Fruit fly (Drosophila melanogaster) ovary, adult (tissue): Measurements from ENCODE around the gene CG13896.

Source experiments
- CG17801 ChIP-seq: fragments of 200-800 bp; optimal IDR thresholded peaks from 2 replicates; lab custom pipeline; 2019; ENCODE audit warnings: missing biosample characterization, mild to moderate bottlenecking, missing genetic modification characterization, moderate library complexity; ENCODE audit not compliant: partially characterized antibody

The CG13896 gene

DNA sequence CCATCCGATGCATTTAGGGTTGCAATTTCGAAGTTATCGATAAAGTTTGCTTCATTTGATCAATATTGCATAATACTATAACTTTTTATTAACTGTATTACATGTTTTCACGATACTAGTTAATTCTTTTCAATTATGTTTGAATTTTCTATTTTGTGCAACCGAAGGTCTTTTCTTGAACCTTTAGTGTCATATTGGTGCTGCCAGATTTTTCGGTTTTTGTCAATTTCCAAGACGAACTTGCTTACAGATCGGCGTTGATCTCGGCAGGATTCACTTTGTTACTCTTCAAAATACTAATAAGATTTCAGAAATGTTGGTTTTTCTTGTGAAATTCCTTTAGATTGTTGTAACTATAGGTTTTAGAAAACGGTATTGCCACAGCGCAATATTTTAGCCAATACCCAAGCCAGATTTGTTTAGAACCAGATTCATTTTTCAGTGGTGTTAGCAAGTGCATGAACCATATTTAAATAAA is 1.3 kb downstream of the CG13896 start, which contains the start of gene CkIIalpha-i3:
CkIIalpha-i3 (minus strand) TSS at position 263 of the 478 bp plus-strand sequence.
- TF ChIP-seq CG17801 (GFP tag; lab: Kevin White, UChicago): no peak

DNA sequence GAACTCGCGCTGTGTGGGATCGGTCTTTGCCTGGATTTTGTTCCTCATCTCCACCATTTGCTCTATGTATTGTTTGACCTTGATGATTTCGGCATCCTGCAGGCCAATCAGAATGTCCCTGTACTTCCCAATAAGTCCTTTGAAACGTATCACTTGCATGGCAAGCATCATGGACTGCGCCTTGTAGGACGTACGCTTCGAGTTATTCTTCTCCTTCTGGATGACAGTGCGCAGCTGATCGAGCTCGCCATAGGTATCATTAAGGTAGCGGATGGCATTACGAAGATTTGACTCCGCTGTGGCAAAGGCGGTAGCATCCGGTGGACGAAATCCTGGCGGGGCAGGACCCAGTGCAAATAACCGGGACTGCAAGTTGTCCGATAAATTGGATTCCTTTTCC is 1.8 kb downstream of the CG13896 start:
- TF ChIP-seq CG17801 (GFP tag; lab: Kevin White, UChicago): no peak

DNA sequence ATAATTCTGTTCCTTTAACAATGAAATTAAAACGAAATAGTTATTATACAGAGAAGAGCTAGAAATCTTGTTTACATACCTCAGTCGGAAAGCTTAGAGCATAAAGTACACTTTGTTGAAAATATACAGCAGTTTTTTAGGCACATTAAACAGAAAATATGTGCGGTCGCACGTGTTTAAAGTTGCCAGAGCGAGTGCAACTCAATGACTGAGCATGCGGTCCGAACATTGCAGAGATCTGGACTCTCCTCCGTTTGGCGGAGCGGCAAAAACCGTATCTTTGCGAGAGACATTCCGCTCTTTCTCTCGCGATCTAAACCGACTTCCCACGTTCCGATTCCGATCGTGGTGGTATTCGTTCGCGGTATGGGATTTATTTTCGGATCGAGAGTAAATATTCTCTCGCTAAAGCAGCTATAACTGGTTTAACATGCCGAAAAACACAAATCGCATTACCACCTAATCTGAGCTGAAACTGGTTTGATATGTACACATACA is 3.6 kb downstream of the CG13896 start, which contains the start of gene CG13895:
CG13895 (minus strand) TSS at position 214 of the 498 bp plus-strand sequence.
- TF ChIP-seq CG17801 (GFP tag; lab: Kevin White, UChicago): no peak

DNA sequence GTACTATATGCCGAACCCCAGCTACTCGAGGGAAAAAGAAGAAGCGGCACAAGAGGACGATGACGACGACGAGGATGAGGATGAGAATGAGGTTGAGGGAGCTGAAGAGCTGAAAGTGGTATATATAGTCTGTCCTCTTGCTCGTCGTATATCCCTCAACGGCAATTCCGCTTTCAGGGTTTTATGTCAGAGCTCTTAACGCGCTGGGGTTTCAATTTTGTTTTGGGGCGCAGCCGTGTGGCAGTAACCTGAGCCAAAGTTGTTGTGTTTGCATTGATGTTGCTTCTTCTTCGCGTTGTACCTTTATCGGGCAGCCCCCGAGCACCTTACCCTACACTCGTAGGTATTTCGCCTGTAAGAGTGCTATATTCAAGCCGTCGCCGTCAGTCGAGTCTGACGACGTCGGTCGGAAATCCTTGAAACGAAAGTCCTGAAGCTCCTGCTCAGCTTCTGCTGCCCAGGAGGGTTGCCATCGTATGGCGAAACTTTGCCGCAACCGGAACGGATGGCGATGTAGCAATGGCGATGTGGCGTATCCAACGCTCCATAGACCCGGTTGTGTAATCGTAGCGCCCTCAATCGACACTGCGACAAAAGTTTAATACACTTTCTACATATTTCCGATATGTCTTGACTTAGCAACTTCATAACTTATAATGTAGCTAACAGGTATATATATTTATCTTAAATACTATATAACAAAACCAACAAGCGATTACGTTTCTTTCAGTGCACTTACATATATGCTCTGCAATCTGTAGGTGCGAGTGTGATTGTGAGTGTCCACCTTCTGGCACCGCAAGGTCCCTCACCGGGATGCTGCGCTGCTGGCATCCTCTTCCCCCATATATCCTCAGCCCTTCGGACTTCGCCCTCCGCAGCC is 6.7 kb downstream of the CG13896 start:
- TF ChIP-seq CG17801 (GFP tag; lab: Kevin White, UChicago): no peak

DNA sequence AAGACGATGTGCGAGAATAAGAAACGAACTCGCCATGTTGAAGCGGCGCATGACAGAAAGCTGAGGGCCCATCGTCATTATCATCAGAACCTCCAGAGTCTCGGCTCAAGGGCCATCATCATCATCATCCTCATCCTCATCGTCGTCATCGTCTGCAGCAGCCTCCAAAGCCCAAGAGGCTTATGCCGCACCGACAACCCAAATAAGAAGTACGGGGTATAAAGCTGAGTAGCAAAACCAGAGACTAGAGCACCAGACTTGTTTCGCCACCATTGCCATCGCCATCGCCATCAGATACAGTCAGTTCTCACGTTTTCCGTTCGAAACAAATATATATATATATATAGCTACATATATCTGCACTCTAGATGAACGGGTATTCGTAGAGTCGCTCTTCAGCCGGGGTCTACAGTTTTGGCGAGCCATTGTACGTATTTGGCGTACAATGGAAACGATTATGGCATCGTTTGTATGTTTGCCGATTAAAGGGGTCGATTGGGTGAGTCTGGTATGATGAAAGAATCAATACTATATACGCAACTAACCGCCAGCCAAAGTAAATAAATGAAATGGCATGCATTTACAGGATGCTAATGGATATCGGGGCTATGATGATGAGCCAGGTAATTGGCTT is 8.4 kb downstream of the CG13896 start:
- no peak for TF ChIP-seq CG17801 (GFP tag; lab: Kevin White, UChicago)

DNA sequence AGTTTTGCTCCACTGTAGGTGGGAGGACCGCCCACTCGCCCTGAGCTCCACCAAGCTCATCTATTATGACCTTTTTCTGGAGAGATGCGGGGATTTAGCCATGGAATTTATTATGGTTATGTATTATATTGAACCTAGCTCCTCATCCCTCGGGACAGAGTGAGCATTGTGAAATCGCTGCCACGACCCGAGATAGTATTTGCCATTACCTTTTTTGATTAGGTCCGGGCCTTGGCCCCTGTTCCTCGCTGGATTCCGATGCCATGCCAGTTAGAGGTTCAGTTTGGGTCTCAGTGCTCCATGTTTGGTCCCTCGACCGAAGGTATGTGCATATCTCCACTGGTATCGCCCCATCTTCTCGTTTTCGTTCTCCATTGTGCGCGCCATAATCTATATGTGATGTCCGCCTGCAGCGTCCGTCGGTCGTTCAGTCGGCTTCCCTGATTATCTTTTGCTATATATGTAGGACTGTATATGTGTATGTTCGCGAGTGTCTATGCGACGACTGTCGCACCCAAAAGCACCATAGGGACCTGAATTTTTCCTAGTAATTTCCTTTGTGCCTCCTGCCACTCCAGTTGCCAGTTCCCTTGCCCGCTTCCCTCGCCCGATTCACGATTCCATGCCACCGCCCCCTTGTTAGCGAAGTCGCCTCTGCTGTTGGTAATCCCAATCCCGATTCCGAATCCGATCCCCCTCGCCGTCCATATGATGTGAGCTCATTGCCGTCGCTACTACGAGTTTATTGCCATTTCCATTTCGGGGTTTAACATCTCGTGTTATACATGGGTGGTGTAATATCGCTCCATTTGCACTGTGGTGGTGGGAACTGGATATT is 9.6 kb downstream of the CG13896 start:
- TF ChIP-seq CG17801 (GFP tag; lab: Kevin White, UChicago): no peak

DNA sequence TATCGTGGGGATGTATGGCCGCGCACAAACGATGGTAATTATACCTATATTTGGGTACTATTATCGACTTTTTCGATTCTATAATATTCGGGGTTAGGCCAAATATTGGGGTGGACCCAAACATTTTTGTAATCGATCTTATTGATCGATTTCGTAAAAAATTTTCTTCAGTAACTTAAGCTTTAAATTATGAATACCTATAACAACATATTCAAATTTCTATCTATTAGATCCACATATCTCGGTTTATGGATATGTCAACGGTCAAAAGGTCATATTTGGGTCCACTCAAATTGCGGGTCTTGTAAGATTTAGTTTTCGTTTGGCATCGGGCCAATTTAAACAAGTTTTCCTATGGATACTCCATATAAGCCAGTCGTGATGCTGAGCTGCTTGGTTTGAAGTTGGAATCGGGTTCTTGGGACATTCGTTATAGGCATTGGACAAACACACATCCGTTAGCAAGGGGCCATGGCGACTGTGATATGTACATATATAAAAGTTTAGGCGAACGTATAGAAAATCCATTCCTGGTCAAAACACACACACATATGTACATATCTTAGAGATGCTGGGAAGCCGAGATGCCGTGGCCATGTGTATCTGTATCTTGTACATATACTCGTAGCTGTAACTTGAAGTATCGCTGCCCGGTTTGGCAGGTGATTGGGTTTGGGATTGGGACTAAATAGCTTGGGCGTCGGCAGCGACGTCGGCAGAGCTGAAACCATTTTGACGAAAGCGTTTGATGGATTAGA is 11.3 kb downstream of the CG13896 start:
- TF ChIP-seq CG17801 (GFP tag; lab: Kevin White, UChicago): no peak

DNA sequence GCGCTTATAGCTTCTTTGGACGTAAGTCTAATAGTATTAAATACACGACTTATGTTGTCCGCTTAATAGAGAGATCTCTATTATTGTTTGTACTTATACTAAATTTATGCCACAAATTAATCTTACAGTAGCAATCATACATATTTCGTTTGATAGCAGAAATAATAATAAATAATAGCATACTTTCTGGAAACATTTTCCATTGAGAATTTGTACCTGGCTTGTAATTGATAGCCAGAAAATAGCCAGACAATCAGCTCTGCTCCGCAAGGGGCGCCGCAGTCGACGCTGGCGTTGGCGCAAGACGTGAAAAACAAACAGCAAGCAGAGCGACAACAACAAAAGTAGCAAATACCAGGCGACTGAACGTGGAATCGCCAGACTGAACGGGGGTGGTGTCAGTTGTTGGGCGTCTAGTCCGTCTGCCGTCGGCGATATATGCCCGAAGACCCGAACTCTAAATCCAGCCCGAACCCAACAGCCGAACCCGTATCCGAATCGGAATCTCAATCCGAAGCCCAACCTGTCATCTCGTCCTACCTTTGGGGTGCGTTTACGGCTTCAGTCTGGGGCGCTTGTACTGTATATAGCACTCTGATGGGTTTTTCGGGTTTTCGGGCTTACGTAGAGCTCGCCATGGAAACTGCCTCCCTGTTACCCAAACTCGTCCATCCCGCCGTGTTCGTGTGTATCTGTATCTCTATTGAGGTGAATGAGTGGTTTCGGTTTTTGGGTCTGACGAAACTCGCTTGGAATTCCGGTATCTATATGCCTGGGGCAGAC is 12.1 kb downstream of the CG13896 start:
- TF ChIP-seq CG17801 (GFP tag; lab: Kevin White, UChicago): no peak

DNA sequence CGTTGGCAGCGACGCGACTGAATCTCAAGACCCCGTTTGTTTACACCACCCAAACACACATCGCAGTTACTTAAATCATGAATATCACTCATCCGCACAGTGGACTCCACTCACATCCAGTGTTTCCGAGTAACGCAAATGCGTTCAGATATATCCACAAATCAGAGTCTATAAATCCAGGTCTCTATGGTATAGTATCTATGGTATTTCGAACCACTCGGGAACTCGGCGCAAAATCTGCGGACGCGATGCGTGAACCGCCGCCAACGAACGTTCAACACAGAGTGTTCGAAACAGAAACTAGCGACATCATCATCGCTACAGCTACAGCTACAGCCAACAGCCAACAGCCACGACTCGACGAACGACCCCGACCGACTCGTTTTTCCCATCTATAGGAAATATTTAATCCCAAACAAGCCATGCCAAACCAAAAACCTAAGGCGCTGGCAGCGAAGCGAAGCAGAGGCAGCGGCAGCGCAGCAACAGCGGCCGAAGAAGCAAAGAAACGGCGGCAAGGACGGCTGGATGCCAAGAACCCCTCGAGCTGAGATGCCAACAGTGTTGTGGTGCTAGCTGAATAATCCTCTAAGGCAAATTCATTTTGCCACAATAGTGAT is 12.8 kb downstream of the CG13896 start, which contains the start of gene CG13894:
CG13894 (minus strand) TSS at position 397 of the 620 bp plus-strand sequence.
- no peak for TF ChIP-seq CG17801 (GFP tag; lab: Kevin White, UChicago)

DNA sequence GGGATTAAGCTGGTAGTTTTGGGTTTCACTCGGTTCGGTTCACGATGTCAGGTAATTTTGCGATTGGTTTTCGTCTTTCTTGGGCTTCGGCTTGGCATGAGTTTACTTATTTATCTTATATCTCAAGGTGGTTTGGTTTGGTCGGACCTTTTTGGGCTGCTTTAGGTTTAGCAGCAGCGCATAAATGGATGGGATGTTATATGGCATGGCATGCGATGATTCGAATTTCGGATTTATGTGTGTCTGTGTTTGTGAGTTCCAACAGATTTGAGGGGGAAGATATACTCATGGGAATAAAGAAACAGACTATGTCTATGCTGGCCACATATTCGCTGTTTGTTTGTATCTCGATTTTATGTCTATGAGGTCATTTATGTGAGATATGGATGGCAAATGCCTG is 13.9 kb downstream of the CG13896 start:
- no peak for TF ChIP-seq CG17801 (GFP tag; lab: Kevin White, UChicago)

DNA sequence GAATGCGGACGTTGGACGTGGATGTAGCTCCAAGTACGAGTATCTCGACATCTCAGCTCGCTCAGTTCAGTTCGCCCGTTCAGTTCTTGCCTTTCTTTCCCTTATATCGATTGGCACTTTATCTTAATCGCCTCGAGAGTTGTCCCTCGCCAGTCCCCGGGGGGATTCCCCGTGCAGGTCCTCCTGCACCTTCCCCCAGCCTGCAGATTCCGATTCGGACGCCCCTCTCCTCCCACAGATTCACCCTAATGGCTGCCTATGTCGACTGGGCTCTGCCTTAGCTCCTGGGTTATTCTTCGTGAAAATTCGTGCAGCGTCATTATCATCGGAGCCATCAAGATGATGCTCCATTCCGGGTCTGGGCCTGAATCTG is 14.6 kb downstream of the CG13896 start:
- TF ChIP-seq CG17801 (GFP tag; lab: Kevin White, UChicago): no peak

DNA sequence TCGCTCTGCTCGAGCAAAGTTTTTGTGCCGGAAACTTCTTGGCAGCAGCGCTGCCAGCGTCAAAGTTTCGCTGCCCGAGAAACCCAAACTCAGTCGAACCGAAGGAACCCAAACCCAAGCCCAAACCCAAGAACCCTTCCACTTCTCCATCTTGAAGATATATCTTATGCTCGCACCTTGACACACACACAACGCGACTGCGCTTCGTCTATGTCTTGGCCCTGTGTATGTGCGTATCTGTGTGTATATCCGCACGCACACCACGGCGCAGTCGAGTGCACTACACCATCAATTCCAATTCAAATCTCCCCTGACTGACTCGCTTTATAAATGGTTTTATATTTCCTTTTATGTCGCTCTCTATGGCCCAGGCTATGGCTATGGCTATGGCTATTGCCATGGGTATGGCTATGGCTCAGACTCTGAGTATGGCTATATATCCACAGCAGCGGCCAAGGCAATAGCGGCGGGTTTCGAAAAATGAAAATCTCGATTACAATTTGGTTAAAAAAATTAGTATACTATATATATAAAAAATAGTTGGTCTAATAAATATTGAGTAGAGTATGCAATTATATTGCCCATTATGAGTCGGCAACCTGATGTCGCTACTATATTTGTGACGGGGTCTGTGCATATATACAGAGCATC is 15.1 kb downstream of the CG13896 start:
- TF ChIP-seq CG17801 (GFP tag; lab: Kevin White, UChicago): no peak
